Fruit fly (Drosophila melanogaster): ENCODE data around the gene Srg1.
A peak's percentile ranks its signal among the peaks of the same experiment; 100 is the strongest.

Srg1 gene

DNA sequence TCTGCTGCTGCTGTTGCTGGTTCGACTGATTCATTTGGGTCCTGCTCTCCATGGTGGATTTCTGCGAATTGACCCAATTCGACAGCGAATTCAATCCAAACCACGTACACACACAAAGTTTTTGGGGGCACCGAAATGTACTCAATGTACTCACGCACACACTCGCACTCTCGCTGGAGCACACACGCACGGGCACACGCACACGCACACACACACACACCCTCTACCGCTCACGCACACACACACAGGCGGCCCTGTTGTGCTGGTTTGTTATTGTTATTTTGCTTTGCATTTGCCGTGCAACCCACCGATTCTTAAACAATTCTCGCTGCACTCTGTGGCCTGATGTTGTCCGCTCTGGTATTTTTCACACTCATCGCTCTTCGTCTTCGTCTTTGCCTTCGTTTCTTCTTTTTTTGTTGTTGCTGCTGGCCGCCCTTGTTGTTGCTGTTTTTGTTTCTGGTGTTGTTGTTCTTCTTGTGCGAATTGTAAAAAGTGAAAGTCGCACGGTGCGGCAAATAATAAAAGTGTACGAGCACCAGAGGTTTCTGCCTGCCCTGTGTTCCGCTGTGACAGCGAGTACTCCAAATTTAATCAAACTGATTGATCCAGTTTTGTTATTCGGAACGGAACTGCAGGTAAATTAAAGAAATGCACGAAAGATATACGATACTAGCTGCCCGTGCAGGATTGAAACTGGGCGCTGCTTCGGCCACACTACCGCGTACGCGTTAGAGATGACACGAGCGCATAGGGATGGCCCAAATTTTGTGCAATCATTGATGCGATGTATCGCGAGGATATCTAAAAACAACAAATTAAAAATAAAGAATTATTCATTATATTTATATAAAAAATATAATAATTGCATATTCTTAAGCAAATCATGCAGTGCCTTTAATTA, 11.7 kb upstream of the Srg1 start, which contains the start of gene CG3744 (continued):
- peak; percentile 24 for TF ChIP-seq NK7.1 (GFP tag; optimal IDR thresholded peaks at IDR 0.05)

DNA sequence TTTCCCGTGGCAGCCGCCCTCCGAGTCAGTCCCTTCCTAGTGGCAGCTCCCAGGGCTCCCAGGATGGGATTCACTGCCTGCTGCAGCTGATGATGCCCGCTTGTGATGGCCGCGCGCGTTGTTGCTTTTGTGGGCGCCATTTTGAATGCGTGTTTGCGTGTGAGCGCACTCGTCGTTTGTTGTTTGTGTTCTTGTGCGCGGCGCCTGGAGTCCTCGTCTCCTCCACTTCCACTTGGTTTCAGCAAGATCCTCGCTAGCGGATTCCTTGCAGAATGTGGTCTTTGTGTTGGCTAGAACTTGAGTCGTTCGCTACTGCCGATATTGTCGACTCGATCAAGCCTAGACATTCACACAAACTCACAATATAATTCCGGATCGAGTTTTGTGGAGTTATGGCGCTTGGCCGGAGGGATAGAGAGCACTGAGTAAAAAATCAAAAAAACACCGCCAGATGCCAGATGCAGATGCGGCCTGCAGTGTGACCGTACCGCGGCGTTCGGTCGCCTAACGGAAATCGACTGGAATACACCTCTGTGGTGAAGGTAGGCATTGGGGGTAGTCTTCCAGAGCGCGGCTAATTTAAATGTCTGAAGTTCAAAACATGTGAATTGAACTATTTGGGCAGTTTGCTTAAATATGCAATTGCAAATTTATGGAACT, 6.0 kb upstream of the Srg1 start, which contains the start of gene CycB3:
Gene CycB3, minus strand, starts transcription at position 428 of the 660 bp plus-strand sequence.
- TF ChIP-seq stwl (tag; optimal IDR thresholded peaks at IDR 0.05) (peak; percentile 65), ERR (GFP tag; optimal IDR thresholded peaks at IDR 0.05) (no peak), Chrac-16 (GFP tag; optimal IDR thresholded peaks at IDR 0.05) (no peak), Hr78 (GFP tag; optimal IDR thresholded peaks at IDR 0.05) (no peak), her (GFP tag; optimal IDR thresholded peaks at IDR 0.05) (peak; percentile 48), Ssrp (tag; optimal IDR thresholded peaks at IDR 0.05) (no peak), sug (tag; optimal IDR thresholded peaks at IDR 0.05) (no peak), fd102C (GFP tag; optimal IDR thresholded peaks at IDR 0.05) (no peak), CG8944 (GFP tag; optimal IDR thresholded peaks at IDR 0.05) (no peak), CG10274 (GFP tag; optimal IDR thresholded peaks at IDR 0.05) (no peak), pfk (GFP tag; optimal IDR thresholded peaks at IDR 0.05) (peak; percentile 38), Atf6 (GFP tag; IDR thresholded peaks at IDR 0.05) (no peak), CG9817 (tag; optimal IDR thresholded peaks at IDR 0.05) (peak; percentile 28), fru (optimal IDR thresholded peaks at IDR 0.05) (no peak), CG6175 (GFP tag; IDR thresholded peaks at IDR 0.05) (no peak), wdn (GFP tag; IDR thresholded peaks at IDR 0.05) (no peak), D19B (GFP tag; optimal IDR thresholded peaks at IDR 0.05) (no peak), dm (GFP tag; optimal IDR thresholded peaks at IDR 0.05) (peak; percentile 53), CG8388 (GFP tag; optimal IDR thresholded peaks at IDR 0.05) (no peak), luna (GFP tag; optimal IDR thresholded peaks at IDR 0.05) (no peak), sens (GFP tag) (peak; percentile 75), jumu (GFP tag; optimal IDR thresholded peaks at IDR 0.05) (no peak), NC2α (GFP tag; optimal IDR thresholded peaks at IDR 0.05) (no peak), CG4282 (GFP tag; optimal IDR thresholded peaks at IDR 0.05) (no peak), CG15479 (GFP tag; optimal IDR thresholded peaks at IDR 0.05) (no peak), Lpt (GFP tag; optimal IDR thresholded peaks at IDR 0.05) (no peak), CG30403 (GFP tag; optimal IDR thresholded peaks at IDR 0.05) (no peak), Ets65A (GFP tag) (peak; percentile 9), gce (GFP tag; IDR thresholded peaks at IDR 0.05) (peak; percentile 39; the same call in 1 of the 3 replicates), CG18011 (GFP tag; optimal IDR thresholded peaks at IDR 0.05) (no peak), CG43689 (GFP tag; IDR thresholded peaks at IDR 0.05) (no peak), Adf1 (GFP tag; IDR thresholded peaks at IDR 0.05) (no peak), da (GFP tag; optimal IDR thresholded peaks at IDR 0.05) (peak; percentile 34), gsb (GFP tag; IDR thresholded peaks at IDR 0.05) (no peak), CG9932 (GFP tag; IDR thresholded peaks at IDR 0.05) (no peak), zen (tag; optimal IDR thresholded peaks at IDR 0.05) (peak; percentile 33), aop (GFP tag; IDR thresholded peaks at IDR 0.05) (no peak), oc (tag; optimal IDR thresholded peaks at IDR 0.05) (no peak), gsb-n (tag; optimal IDR thresholded peaks at IDR 0.05) (peak; percentile 11), sc (optimal IDR thresholded peaks at IDR 0.05) (no peak), sc (GFP tag; optimal IDR thresholded peaks at IDR 0.05) (no peak), BtbVII (GFP tag; optimal IDR thresholded peaks at IDR 0.05) (no peak), Optix (GFP tag; IDR thresholded peaks at IDR 0.05) (no peak), ssp (GFP tag; IDR thresholded peaks at IDR 0.05) (peak; percentile 74), kni (GFP tag; optimal IDR thresholded peaks at IDR 0.05) (peak; percentile 55), Dip3 (GFP tag; optimal IDR thresholded peaks at IDR 0.05) (no peak), vvl (GFP tag; IDR thresholded peaks at IDR 0.05) (peak; percentile 64)

All from whole organism, embryonic.